Worm (Caenorhabditis elegans): ENCODE results near the gene W07G1.1.

DNA sequence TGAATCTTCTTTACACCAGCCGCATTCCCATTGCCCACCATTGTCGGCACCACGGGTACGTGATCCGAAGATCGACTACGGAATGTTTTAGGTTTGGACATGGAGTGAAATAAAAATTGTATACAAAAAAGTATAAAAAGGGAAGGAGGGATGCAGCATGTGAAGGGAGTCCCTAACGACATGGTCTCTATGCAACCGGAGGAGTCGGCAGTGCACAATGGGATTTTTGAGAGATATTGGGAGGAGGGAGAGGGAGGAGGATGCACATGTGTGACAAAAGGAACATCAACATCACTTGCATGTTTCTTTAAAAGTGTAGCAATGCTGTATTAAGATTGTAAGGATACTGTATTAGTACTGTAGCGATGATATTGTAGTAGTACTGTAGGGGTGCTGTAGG is at the start of gene W07G1.1:
- TF ChIP-seq flt-1 (GFP tag; IDR thresholded peaks at IDR 0.05) = no peak
- TF ChIP-seq ztf-23 (GFP tag; IDR thresholded peaks at IDR 0.05) = no peak
- no peak for TF ChIP-seq T22C8.4 (GFP tag; IDR thresholded peaks at IDR 0.05)
- TF ChIP-seq cog-1 (tag; optimal IDR thresholded peaks at IDR 0.05) = no peak
- TF ChIP-seq klf-2 (GFP tag; conservative IDR thresholded peaks at IDR 0.05) = no peak
- TF ChIP-seq ztf-29 (GFP tag; IDR thresholded peaks at IDR 0.05) = no peak
- no peak for TF ChIP-seq med-1 (GFP tag; optimal IDR thresholded peaks at IDR 0.05; ENCODE audit: insufficient read depth)
- TF ChIP-seq ref-1 (GFP tag; conservative IDR thresholded peaks at IDR 0.05) = no peak

All from whole organism, midembryonic.